1 fruit fly cellular context compared by ENCODE assay signal in the genomic region with DNA sequence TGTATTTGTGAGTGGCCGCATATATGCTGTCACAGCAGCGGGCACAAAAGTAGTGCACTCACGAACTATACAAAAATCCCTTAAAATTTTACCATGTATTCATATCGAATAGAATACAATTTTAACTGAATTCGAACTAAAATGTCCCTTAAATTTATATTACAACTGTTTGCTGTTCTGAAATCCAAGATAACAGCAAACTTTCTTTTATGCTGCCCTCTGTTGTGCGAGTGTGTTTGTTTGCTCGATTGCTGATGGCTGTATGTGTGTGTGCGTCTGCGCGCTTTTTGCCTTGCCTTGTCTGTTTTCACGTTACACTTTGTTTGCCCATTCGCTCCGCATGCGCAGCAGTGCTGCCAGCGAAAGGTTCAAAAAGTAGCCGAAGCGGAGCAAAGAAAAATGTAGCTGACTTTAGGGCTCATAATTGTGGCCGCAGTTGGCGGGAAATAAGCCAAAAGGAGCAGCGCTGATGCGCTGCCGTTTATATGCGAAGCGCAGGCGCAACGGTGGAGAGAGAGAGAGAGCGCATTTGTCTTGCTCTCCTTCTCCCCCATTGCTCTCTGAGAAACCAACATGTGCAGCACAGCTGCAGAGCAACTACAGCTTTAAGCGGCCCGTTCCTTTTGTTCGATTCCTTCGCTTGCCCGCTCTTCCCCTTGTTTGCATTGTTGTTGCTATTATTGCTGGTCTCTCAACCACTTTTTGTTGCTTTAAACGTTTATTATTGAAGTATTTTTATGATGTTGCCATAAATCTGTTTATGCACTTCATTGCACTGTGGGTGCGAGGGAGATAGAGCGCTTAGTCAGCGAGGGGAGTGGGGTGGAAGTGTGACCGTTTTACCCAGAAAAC.
TF ChIP-seq lines count a peak whose summit lies in the region.

No protein-coding gene starts in this region.

TF ChIP-seq in whole organism, embryonic, 481 proteins besides CTCF, POLR2A, EP300 and RAD21 (continued from another document):
- TF ChIP-seq CG12219 (GFP tag; optimal IDR thresholded peaks at IDR 0.05; lab: Kevin White, UChicago): peak; percentile 95
- peak; percentile 96 for TF ChIP-seq CG2712 (tag; optimal IDR thresholded peaks at IDR 0.05; lab: Kevin White, UChicago)
- peak; percentile 84 for TF ChIP-seq CG11247 (GFP tag; IDR thresholded peaks at IDR 0.05; lab: Robert Waterston, UW)
- peak; percentile 83 for TF ChIP-seq CG12299 (tag; optimal IDR thresholded peaks at IDR 0.05; lab: Kevin White, UChicago)
- peak; percentile 90 for TF ChIP-seq Antp (GFP tag; optimal IDR thresholded peaks at IDR 0.05; lab: Kevin White, UChicago)
- peak; percentile 83 for TF ChIP-seq Nf-YA (GFP tag; IDR thresholded peaks at IDR 0.05; lab: Robert Waterston, UW)
- peak; percentile 95 for TF ChIP-seq dmrt99B (tag; optimal IDR thresholded peaks at IDR 0.05; lab: Kevin White, UChicago)
- peak; percentile 91 for TF ChIP-seq bab2 (GFP tag; optimal IDR thresholded peaks at IDR 0.05; lab: Kevin White, UChicago)
- TF ChIP-seq CG11093 (GFP tag; IDR thresholded peaks at IDR 0.05; lab: Robert Waterston, UW): peak; percentile 91
- TF ChIP-seq Xrp1 (GFP tag; IDR thresholded peaks at IDR 0.05; lab: Robert Waterston, UW): peak; percentile 97
- TF ChIP-seq hkb (optimal IDR thresholded peaks at IDR 0.05; lab: Kevin White, UChicago): no peak
- peak; percentile 95 for TF ChIP-seq hkb (GFP tag; IDR thresholded peaks at IDR 0.05; lab: Robert Waterston, UW)
- peak; percentile 86 for TF ChIP-seq CG18476 (GFP tag; optimal IDR thresholded peaks at IDR 0.05; lab: Kevin White, UChicago)
- TF ChIP-seq kay (GFP tag; optimal IDR thresholded peaks at IDR 0.05; lab: Kevin White, UChicago): peak; percentile 88
- peak; percentile 78 for TF ChIP-seq CG1832 (GFP tag; optimal IDR thresholded peaks at IDR 0.05; lab: Kevin White, UChicago)
- TF ChIP-seq gt (GFP tag; IDR thresholded peaks at IDR 0.05; lab: Robert Waterston, UW): peak; percentile 72
- TF ChIP-seq Deaf1 (tag; optimal IDR thresholded peaks at IDR 0.05; lab: Kevin White, UChicago): peak; percentile 66
- peak; percentile 90 for TF ChIP-seq maf-S (GFP tag; optimal IDR thresholded peaks at IDR 0.05; lab: Kevin White, UChicago)
- TF ChIP-seq cwo (GFP tag; optimal IDR thresholded peaks at IDR 0.05; lab: Kevin White, UChicago): peak; percentile 85
- TF ChIP-seq Usf (GFP tag; optimal IDR thresholded peaks at IDR 0.05; lab: Kevin White, UChicago): peak; percentile 88
- peak; percentile 93 for TF ChIP-seq chn (GFP tag; optimal IDR thresholded peaks at IDR 0.05; lab: Kevin White, UChicago)
- peak; percentile 75 for TF ChIP-seq fu2 (GFP tag; optimal IDR thresholded peaks at IDR 0.05; lab: Kevin White, UChicago)
- peak; percentile 55; the same call in 1 of the 2 replicates for TF ChIP-seq MBD-R2 (GFP tag; IDR thresholded peaks at IDR 0.05; lab: Robert Waterston, UW)
- peak; percentile 33 for TF ChIP-seq bigmax (GFP tag; optimal IDR thresholded peaks at IDR 0.05; lab: Kevin White, UChicago)
- TF ChIP-seq fd64A (GFP tag; optimal IDR thresholded peaks at IDR 0.05; lab: Kevin White, UChicago): peak; percentile 88
- TF ChIP-seq B-H1 (GFP tag; IDR thresholded peaks at IDR 0.05; lab: Robert Waterston, UW): peak; percentile 89
- TF ChIP-seq CG9876 (GFP tag; optimal IDR thresholded peaks at IDR 0.05; lab: Kevin White, UChicago): peak; percentile 80
- peak; percentile 47 for TF ChIP-seq CG9797 (GFP tag; optimal IDR thresholded peaks at IDR 0.05; lab: Kevin White, UChicago)
- TF ChIP-seq CG5953 (GFP tag; IDR thresholded peaks at IDR 0.05; lab: Robert Waterston, UW): peak; percentile 91
- TF ChIP-seq NC2α (GFP tag; optimal IDR thresholded peaks at IDR 0.05; lab: Kevin White, UChicago): peak; percentile 89
